Fruit fly (Drosophila melanogaster) whole organism, embryonic: ENCODE results near the gene CG10254.

Experiments used
- CG11696 ChIP-seq: fragments of 200-800 bp; sonication (Bioruptor generic); IDR thresholded peaks from 2 replicates; pipeline ENCODE4 v1.3.6; 2022; ENCODE audit warnings: missing biosample characterization, missing genetic modification characterization
- CG6813 ChIP-seq: fragments of 200-800 bp; sonication (Bioruptor generic); optimal IDR thresholded peaks from 2 replicates; lab custom pipeline; 2017; ENCODE audit warnings: missing biosample characterization, missing genetic modification characterization, mild to moderate bottlenecking, moderate library complexity, missing genetic modification reagents
- Ets97D ChIP-seq: fragments of 200-800 bp; sonication (Bioruptor generic); optimal IDR thresholded peaks from 3 replicates; lab custom pipeline; 2016; ENCODE audit warnings: missing biosample characterization, missing genetic modification characterization
- bcd ChIP-seq: fragments of 200-800 bp; sonication (Bioruptor generic); optimal IDR thresholded peaks from 2 replicates; lab custom pipeline; 2017; ENCODE audit warnings: missing biosample characterization, mild to moderate bottlenecking, missing genetic modification characterization
- fd96Cb ChIP-seq: fragments of 200-800 bp; sonication (Bioruptor generic); optimal IDR thresholded peaks from 2 replicates; lab custom pipeline; 2018; ENCODE audit warnings: missing biosample characterization, mild to moderate bottlenecking, missing genetic modification characterization, moderate library complexity
- grn ChIP-seq: fragments of 200-800 bp; sonication (Bioruptor generic); optimal IDR thresholded peaks from 3 replicates; lab custom pipeline; 2017; ENCODE audit warnings: missing biosample characterization, missing genetic modification characterization
- jing ChIP-seq: fragments of 200-800 bp; sonication (Bioruptor generic); optimal IDR thresholded peaks from 2 replicates; lab custom pipeline; 2018; ENCODE audit warnings: missing biosample characterization, mild to moderate bottlenecking, missing genetic modification characterization
- onecut ChIP-seq: fragments of 200-800 bp; sonication (Bioruptor generic); IDR thresholded peaks from 2 replicates; pipeline ENCODE4 v1.3.6; 2022; ENCODE audit warnings: missing biosample characterization, missing genetic modification characterization
- trh ChIP-seq: fragments of 200-800 bp; sonication (Bioruptor generic); optimal IDR thresholded peaks from 2 replicates; lab custom pipeline; 2016; ENCODE audit warnings: missing biosample characterization, missing genetic modification characterization

dm6 chr3R:23683757-23684156 is 11.0 kb downstream of the CG10254 start, which contains the start of gene CG18754:
- TF ChIP-seq CG11696 (GFP tag; lab: Robert Waterston, UW), result no peak
- no peak for TF ChIP-seq fd96Cb (tag; lab: Kevin White, UChicago)
- TF ChIP-seq onecut (GFP tag; lab: Robert Waterston, UW), result no peak
- TF ChIP-seq grn, result no peak
- no peak for TF ChIP-seq Ets97D (GFP tag; lab: Kevin White, UChicago)
- no peak for TF ChIP-seq jing (GFP tag; lab: Kevin White, UChicago)
- TF ChIP-seq CG6813, result no peak
- TF ChIP-seq bcd (GFP tag; lab: Kevin White, UChicago), result no peak
- no peak for TF ChIP-seq trh (GFP tag; lab: Kevin White, UChicago)
